Worm (Caenorhabditis elegans) whole organism, young adult: Measurements from ENCODE around the gene abu-13.

Experiments
- F33H1.4 ChIP-seq: fragments of 200-800 bp; sonication (Bioruptor generic); IDR thresholded peaks from 2 replicates; pipeline ENCODE4 v1.3.6; 2022; ENCODE audit warnings: missing genetic modification reagents, missing genetic modification characterization, missing compliant biosample characterization
- Y79H2A.3 ChIP-seq: fragments of 200-800 bp; sonication (Bioruptor generic); conservative IDR thresholded peaks from 2 replicates; pipeline ENCODE4 v1.3.6; 2022; ENCODE audit warnings: missing genetic modification reagents, missing genetic modification characterization, missing compliant biosample characterization
- ama-1 ChIP-seq, 3 experiments: fragments of 150-350 bp in 1 of 3; sonication (generic microtip) in 2 of 3; optimal IDR thresholded peaks; 2 replicates each; lab custom pipeline; 2014 to 2018; ENCODE audit warnings: missing biosample characterization in 2 of 3, missing genetic modification characterization in 2 of 3, missing genetic modification reagents in 2 of 3
- attf-5 ChIP-seq: fragments of 200-800 bp; sonication (Bioruptor generic); optimal IDR thresholded peaks from 2 replicates; lab custom pipeline; 2018; ENCODE audit warnings: mild to moderate bottlenecking, missing genetic modification characterization, missing compliant biosample characterization
- ccch-3 ChIP-seq: fragments of 200-800 bp; sonication (Bioruptor generic); optimal IDR thresholded peaks from 2 replicates; lab custom pipeline; 2018; ENCODE audit warnings: mild to moderate bottlenecking, missing genetic modification characterization, missing compliant biosample characterization
- ceh-40 ChIP-seq: fragments of 200-800 bp; sonication (Bioruptor generic); IDR thresholded peaks from 2 replicates; pipeline ENCODE4 v1.3.6; 2022; ENCODE audit warnings: missing genetic modification characterization, missing compliant biosample characterization
- nfya-1 ChIP-seq: sonication (generic microtip); optimal IDR thresholded peaks from 2 replicates; lab custom pipeline; 2017; ENCODE audit warnings: antibody characterized with exemption, missing compliant biosample characterization, missing genetic modification characterization, borderline replicate concordance; ENCODE audit not compliant: insufficient read depth
- snpc-4 ChIP-seq, 5 experiments: fragments of 150-350 bp in 1 of 5; sonication (generic microtip) in 4 of 5; optimal IDR thresholded peaks; 2 replicates each; lab custom pipeline; 2014 to 2018; ENCODE audit warnings: missing genetic modification characterization in 5 of 5, missing biosample characterization in 3 of 5, antibody characterized with exemption in 2 of 5, mild to moderate bottlenecking in 2 of 5, missing compliant biosample characterization in 2 of 5, missing genotype in 2 of 5, moderate library complexity in 2 of 5, missing genetic modification reagents in 1 of 5
- unc-130 ChIP-seq: sonication (generic microtip); optimal IDR thresholded peaks from 2 replicates; lab custom pipeline; 2016; ENCODE audit warnings: missing genetic modification reagents, missing genetic modification characterization, missing compliant biosample characterization
- unc-62 ChIP-seq: fragments of 150-350 bp; optimal IDR thresholded peaks from 2 replicates; lab custom pipeline; 2014; ENCODE audit warnings: missing biosample characterization, missing genetic modification reagents, missing genetic modification characterization

ce11 chrIII:6928725-6929124 is 17.0 kb downstream of the abu-13 start, which contains the start of gene flap-1:
- TF ChIP-seq ama-1 (optimal IDR thresholded peaks at IDR 0.05; lab: Kevin White, UChicago) = no peak
- no peak for TF ChIP-seq ama-1 (GFP tag; optimal IDR thresholded peaks at IDR 0.05; lab: Kevin White, UChicago)
- no peak for TF ChIP-seq Y79H2A.3
- TF ChIP-seq unc-130 (GFP tag; lab: Kevin White, UChicago) = no peak
- TF ChIP-seq ccch-3 (GFP tag; lab: Kevin White, UChicago) = no peak
- no peak for TF ChIP-seq nfya-1 (tag; lab: Kevin White, UChicago)
- TF ChIP-seq snpc-4 (GFP tag; optimal IDR thresholded peaks at IDR 0.05; lab: Kevin White, UChicago) = no peak
- no peak for TF ChIP-seq snpc-4 (tag; optimal IDR thresholded peaks at IDR 0.05; lab: Kevin White, UChicago)
- no peak for TF ChIP-seq F33H1.4 (GFP tag; lab: Robert Waterston, UW)
- no peak for TF ChIP-seq unc-62 (GFP tag; lab: Kevin White, UChicago)
- no peak for TF ChIP-seq ceh-40 (GFP tag; lab: Robert Waterston, UW)
- TF ChIP-seq attf-5 = no peak
